Worm (Caenorhabditis elegans): ENCODE results near the gene col-142.

Gene col-142

ce11 chrV:6808962-6809361, 22.0 kb upstream of the col-142 start, which contains the start of gene dmsr-16:
dmsr-16 (minus strand) TSS chrV:6809062.
- peak in 1 of 2 experiments; percentile 34 for TF ChIP-seq unc-62 (GFP tag; optimal IDR thresholded peaks at IDR 0.05 in 1 of 2)
- no peak for TF ChIP-seq unc-62 (tag; optimal IDR thresholded peaks at IDR 0.05)
- no peak for TF ChIP-seq F10B5.3 (tag; optimal IDR thresholded peaks at IDR 0.05)
- TF ChIP-seq dve-1 (tag; optimal IDR thresholded peaks at IDR 0.05; ENCODE audit: insufficient read depth): no peak

- TF ChIP-seq nhr-28 (tag; optimal IDR thresholded peaks at IDR 0.05): peak; percentile 73
- TF ChIP-seq daf-16 (GFP tag; optimal IDR thresholded peaks at IDR 0.05): no peak
- TF ChIP-seq daf-16 (tag; optimal IDR thresholded peaks at IDR 0.05): peak; percentile 64
- TF ChIP-seq mep-1 (tag; optimal IDR thresholded peaks at IDR 0.05): no peak
- TF ChIP-seq ztf-7 (tag; optimal IDR thresholded peaks at IDR 0.05): no peak
- peak; percentile 71 for TF ChIP-seq pqm-1 (tag; optimal IDR thresholded peaks at IDR 0.05)
- TF ChIP-seq snpc-1.2 (GFP tag; IDR thresholded peaks at IDR 0.05): no peak
Observed at ce11 chrV:6810091-6810490, 20.9 kb upstream of the col-142 start.

- TF ChIP-seq mxl-2 (GFP tag; conservative IDR thresholded peaks at IDR 0.05): no peak
- no peak for TF ChIP-seq nhr-41 (GFP tag; IDR thresholded peaks at IDR 0.05)
- TF ChIP-seq nhr-10 (tag; optimal IDR thresholded peaks at IDR 0.05): no peak
- TF ChIP-seq skn-1 (tag; optimal IDR thresholded peaks at IDR 0.05): no peak
- TF ChIP-seq nhr-28 (tag; optimal IDR thresholded peaks at IDR 0.05): peak; percentile 61
- peak; percentile 89 for TF ChIP-seq pqm-1 (tag; optimal IDR thresholded peaks at IDR 0.05)
- no peak for TF ChIP-seq snpc-4 (tag; optimal IDR thresholded peaks at IDR 0.05)
- TF ChIP-seq ceh-44 (GFP tag; IDR thresholded peaks at IDR 0.05): no peak
- TF ChIP-seq arid-1 (GFP tag; conservative IDR thresholded peaks at IDR 0.05): no peak
- no peak for TF ChIP-seq zag-1 (tag; optimal IDR thresholded peaks at IDR 0.05)
- no peak for TF ChIP-seq ceh-62 (tag; optimal IDR thresholded peaks at IDR 0.05)
- TF ChIP-seq dmd-6 (GFP tag; IDR thresholded peaks at IDR 0.05): peak; percentile 83
- TF ChIP-seq mxl-3 (GFP tag; optimal IDR thresholded peaks at IDR 0.05): no peak
- TF ChIP-seq F37D6.2 (tag; optimal IDR thresholded peaks at IDR 0.05): no peak
- TF ChIP-seq Y5F2A.4 (GFP tag; optimal IDR thresholded peaks at IDR 0.05): no peak
- TF ChIP-seq attf-4 (tag; optimal IDR thresholded peaks at IDR 0.05): no peak
- TF ChIP-seq daf-19 (GFP tag; conservative IDR thresholded peaks at IDR 0.05): no peak
- TF ChIP-seq spr-3 (GFP tag; optimal IDR thresholded peaks at IDR 0.05): no peak
- no peak for TF ChIP-seq nhr-76 (tag; optimal IDR thresholded peaks at IDR 0.05)
- TF ChIP-seq tra-1 (GFP tag; IDR thresholded peaks at IDR 0.05): no peak
- no peak for TF ChIP-seq Y48G9A.11 (GFP tag; IDR thresholded peaks at IDR 0.05)
- no peak for TF ChIP-seq F49E8.2 (tag; optimal IDR thresholded peaks at IDR 0.05; ENCODE audit: borderline replicate concordance)
- TF ChIP-seq daf-16 (GFP tag; optimal IDR thresholded peaks at IDR 0.05): no peak
- peak; percentile 8 for TF ChIP-seq daf-16 (tag; optimal IDR thresholded peaks at IDR 0.05)
- TF ChIP-seq unc-62 (GFP tag; optimal IDR thresholded peaks at IDR 0.05 in 1 of 2): peak in 1 of 2 experiments; percentile 40
- no peak for TF ChIP-seq unc-62 (tag; optimal IDR thresholded peaks at IDR 0.05)
- no peak for TF ChIP-seq D1046.2 (GFP tag; IDR thresholded peaks at IDR 0.05)
- no peak for TF ChIP-seq lsy-2 (tag; optimal IDR thresholded peaks at IDR 0.05)
- no peak for TF ChIP-seq daf-8 (GFP tag; IDR thresholded peaks at IDR 0.05)
- TF ChIP-seq mdl-1 (tag; optimal IDR thresholded peaks at IDR 0.05): no peak
Observed at ce11 chrV:6811863-6812262, 19.1 kb upstream of the col-142 start.

- TF ChIP-seq F49E8.2 (tag; optimal IDR thresholded peaks at IDR 0.05; ENCODE audit: borderline replicate concordance) (no peak), T20F7.1 (GFP tag; optimal IDR thresholded peaks at IDR 0.05) (no peak), madf-5 (GFP tag; IDR thresholded peaks at IDR 0.05) (no peak), unc-62 (GFP tag; optimal IDR thresholded peaks at IDR 0.05 in 1 of 2) (peak in 1 of 2 experiments; percentile 37), unc-62 (tag; optimal IDR thresholded peaks at IDR 0.05) (no peak), aha-1 (tag) (peak; percentile 65), mdl-1 (tag; optimal IDR thresholded peaks at IDR 0.05) (no peak), zip-2 (tag; optimal IDR thresholded peaks at IDR 0.05) (no peak), nhr-42 (GFP tag; IDR thresholded peaks at IDR 0.05) (no peak), ctbp-1 (GFP tag; IDR thresholded peaks at IDR 0.05) (no peak)
Observed at ce11 chrV:6813862-6814261, 17.1 kb upstream of the col-142 start.

Measured in whole organism, L4 larva.